Fruit fly (Drosophila melanogaster): ENCODE data around the gene CG31917.

CG31917 gene

dm6 chr2L:5044892-5045619 lies 34.4 kb upstream of the CG31917 start (continued):
- no peak for TF ChIP-seq CG4282 (GFP tag; optimal IDR thresholded peaks at IDR 0.05)
- no peak; the same call in 1 of the 2 replicates for TF ChIP-seq ro (GFP tag; IDR thresholded peaks at IDR 0.05)
- peak; percentile 65 for TF ChIP-seq Awh (GFP tag; IDR thresholded peaks at IDR 0.05)
- no peak for TF ChIP-seq D (optimal IDR thresholded peaks at IDR 0.05)
- TF ChIP-seq D (GFP tag; optimal IDR thresholded peaks at IDR 0.05): peak; percentile 50
- no peak for TF ChIP-seq CG31388 (GFP tag; optimal IDR thresholded peaks at IDR 0.05)
- TF ChIP-seq gcm (GFP tag; optimal IDR thresholded peaks at IDR 0.05): peak; percentile 61
- no peak for TF ChIP-seq Doc2 (GFP tag; IDR thresholded peaks at IDR 0.05)
- no peak for TF ChIP-seq corto (GFP tag; optimal IDR thresholded peaks at IDR 0.05)
- TF ChIP-seq Neu2 (GFP tag; optimal IDR thresholded peaks at IDR 0.05; ENCODE audit: borderline replicate concordance): no peak
- no peak for TF ChIP-seq insv (GFP tag; optimal IDR thresholded peaks at IDR 0.05)
- TF ChIP-seq CG33213 (GFP tag; optimal IDR thresholded peaks at IDR 0.05): peak; percentile 3
- TF ChIP-seq ato (GFP tag; IDR thresholded peaks at IDR 0.05; ENCODE audit: partially characterized antibody): no peak
- TF ChIP-seq CG10654 (GFP tag; optimal IDR thresholded peaks at IDR 0.05): peak; percentile 14
- peak; percentile 45; the same call in 1 of the 2 replicates for TF ChIP-seq CG1024 (GFP tag; IDR thresholded peaks at IDR 0.05)
- TF ChIP-seq ken (GFP tag; IDR thresholded peaks at IDR 0.05): peak; percentile 60; the same call in 2 of the 3 replicates
- TF ChIP-seq Gsc (GFP tag; IDR thresholded peaks at IDR 0.05): no peak
- TF ChIP-seq tap (tag; optimal IDR thresholded peaks at IDR 0.05): peak; percentile 23
- peak; percentile 26 for TF ChIP-seq Fer1 (GFP tag; optimal IDR thresholded peaks at IDR 0.05)
- no peak for TF ChIP-seq gro (GFP tag; optimal IDR thresholded peaks at IDR 0.05)
- TF ChIP-seq odd (GFP tag; optimal IDR thresholded peaks at IDR 0.05): peak; percentile 56
- peak; percentile 78 for TF ChIP-seq Sox100B (GFP tag; optimal IDR thresholded peaks at IDR 0.05)
- no peak; the same call in 1 of the 2 replicates for TF ChIP-seq ham (GFP tag; IDR thresholded peaks at IDR 0.05)
- TF ChIP-seq MBD-R2 (GFP tag; IDR thresholded peaks at IDR 0.05): no peak
- peak; percentile 83 for TF ChIP-seq CG31441 (GFP tag; IDR thresholded peaks at IDR 0.05)
- peak; percentile 46; the same call in 1 of the 2 replicates for TF ChIP-seq CG32767 (GFP tag; IDR thresholded peaks at IDR 0.05)
- TF ChIP-seq klu (GFP tag; IDR thresholded peaks at IDR 0.05): no peak
- TF ChIP-seq CG14441 (GFP tag; IDR thresholded peaks at IDR 0.05): peak; percentile 67
- no peak for TF ChIP-seq Optix (GFP tag; IDR thresholded peaks at IDR 0.05)
- TF ChIP-seq CG11085 (GFP tag; IDR thresholded peaks at IDR 0.05): peak; percentile 43; the same call in 1 of the 2 replicates
- no peak for TF ChIP-seq jing (GFP tag; optimal IDR thresholded peaks at IDR 0.05)
- peak; percentile 54 for TF ChIP-seq ind (GFP tag; optimal IDR thresholded peaks at IDR 0.05)
- no peak for TF ChIP-seq gfzf (GFP tag; optimal IDR thresholded peaks at IDR 0.05)
- peak; percentile 97 for TF ChIP-seq CG15073 (GFP tag; optimal IDR thresholded peaks at IDR 0.05)
- TF ChIP-seq CG18619 (GFP tag; optimal IDR thresholded peaks at IDR 0.05): peak; percentile 70
- TF ChIP-seq bowl (GFP tag; IDR thresholded peaks at IDR 0.05): 0 out of 2 replicates have a peak, but pooled peaks have one; percentile 45
- TF ChIP-seq CG8281 (tag; optimal IDR thresholded peaks at IDR 0.05): no peak
- peak; percentile 77 for TF ChIP-seq dmrt99B (tag; optimal IDR thresholded peaks at IDR 0.05)
- no peak for TF ChIP-seq dati (GFP tag; IDR thresholded peaks at IDR 0.05)
- no peak for TF ChIP-seq Doc3 (GFP tag; IDR thresholded peaks at IDR 0.05; ENCODE audit: partially characterized antibody)
- no peak for TF ChIP-seq Oaz (GFP tag; IDR thresholded peaks at IDR 0.05)
- no peak for TF ChIP-seq usp (GFP tag; optimal IDR thresholded peaks at IDR 0.05)
- TF ChIP-seq CG31365 (tag; optimal IDR thresholded peaks at IDR 0.05): no peak
- no peak for TF ChIP-seq HmgD (GFP tag; optimal IDR thresholded peaks at IDR 0.05)
- no peak for TF ChIP-seq ranshi (GFP tag; IDR thresholded peaks at IDR 0.05)
- TF ChIP-seq pb (GFP tag; optimal IDR thresholded peaks at IDR 0.05): no peak
- TF ChIP-seq CG8478 (optimal IDR thresholded peaks at IDR 0.05): no peak
- TF ChIP-seq CG6813 (GFP tag; optimal IDR thresholded peaks at IDR 0.05): peak; percentile 51
- 0 out of 2 replicates have a peak, but pooled peaks have one; percentile 14 for TF ChIP-seq CG4730 (GFP tag; IDR thresholded peaks at IDR 0.05)
- TF ChIP-seq luna (GFP tag; optimal IDR thresholded peaks at IDR 0.05): no peak
- TF ChIP-seq slbo (GFP tag; IDR thresholded peaks at IDR 0.05): peak; percentile 69

Data from whole organism, embryonic.